Fruit fly (Drosophila melanogaster) whole organism, prepupa: ENCODE results near the gene mRpL35.

Experiments used
- Blimp-1 ChIP-seq: fragments of 200-800 bp; sonication (Bioruptor generic); optimal IDR thresholded peaks from 3 replicates; lab custom pipeline; 2017; ENCODE audit warnings: missing biosample characterization, missing genetic modification characterization, mild to moderate bottlenecking, moderate library complexity, missing genetic modification reagents
- CG11294 ChIP-seq: fragments of 200-800 bp; sonication (Bioruptor generic); IDR thresholded peaks from 2 replicates; pipeline ENCODE4 v1.3.6; 2022; ENCODE audit warnings: missing biosample characterization, missing genetic modification characterization
- CG11762 ChIP-seq: fragments of 200-800 bp; sonication (Bioruptor generic); optimal IDR thresholded peaks from 3 replicates; lab custom pipeline; 2016; ENCODE audit warnings: missing biosample characterization, missing genetic modification characterization; ENCODE audit not compliant: insufficient read depth
- CG11902 ChIP-seq: fragments of 200-800 bp; sonication (Bioruptor generic); optimal IDR thresholded peaks from 3 replicates; lab custom pipeline; 2016; ENCODE audit warnings: missing biosample characterization, missing genetic modification characterization
- CG15336 ChIP-seq: fragments of 200-800 bp; sonication (Bioruptor generic); IDR thresholded peaks from 2 replicates; pipeline ENCODE4 v1.3.6; 2022; ENCODE audit warnings: missing biosample characterization, missing genetic modification characterization
- CG3032 ChIP-seq: fragments of 200-800 bp; optimal IDR thresholded peaks from 2 replicates; lab custom pipeline; 2019; ENCODE audit warnings: missing biosample characterization, mild to moderate bottlenecking, missing genetic modification characterization, moderate library complexity
- CG31627 ChIP-seq: fragments of 200-800 bp; sonication (Bioruptor generic); optimal IDR thresholded peaks from 3 replicates; lab custom pipeline; 2016; ENCODE audit warnings: missing biosample characterization, missing genetic modification characterization
- CG32006 ChIP-seq: fragments of 200-800 bp; sonication (Bioruptor generic); optimal IDR thresholded peaks from 3 replicates; lab custom pipeline; 2017; ENCODE audit warnings: missing biosample characterization, mild to moderate bottlenecking, missing genetic modification characterization
- CG34406 ChIP-seq: fragments of 200-800 bp; sonication (Bioruptor generic); optimal IDR thresholded peaks from 3 replicates; lab custom pipeline; 2016; ENCODE audit warnings: missing biosample characterization, missing genetic modification characterization
- CG3919 ChIP-seq: fragments of 200-800 bp; sonication (Bioruptor generic); optimal IDR thresholded peaks from 3 replicates; lab custom pipeline; 2016; ENCODE audit warnings: missing biosample characterization, missing genetic modification characterization
- CG6163 ChIP-seq: fragments of 200-800 bp; sonication (Bioruptor generic); IDR thresholded peaks from 3 replicates; pipeline ENCODE4 v1.3.6; 2022; ENCODE audit warnings: missing biosample characterization, missing genetic modification characterization
- CG6276 ChIP-seq: fragments of 200-800 bp; sonication (Bioruptor generic); optimal IDR thresholded peaks from 2 replicates; lab custom pipeline; 2017; ENCODE audit warnings: missing biosample characterization, mild to moderate bottlenecking, missing genetic modification characterization
- CG6792 ChIP-seq: fragments of 200-800 bp; sonication (Bioruptor generic); optimal IDR thresholded peaks from 3 replicates; lab custom pipeline; 2016; ENCODE audit warnings: missing biosample characterization, missing genetic modification characterization
- CG6808 ChIP-seq: fragments of 200-800 bp; sonication (Bioruptor generic); optimal IDR thresholded peaks from 3 replicates; lab custom pipeline; 2017; ENCODE audit warnings: missing biosample characterization, missing genetic modification characterization, mild to moderate bottlenecking, moderate library complexity, missing genetic modification reagents
- CG6854 ChIP-seq: fragments of 200-800 bp; sonication (Bioruptor generic); optimal IDR thresholded peaks from 2 replicates; lab custom pipeline; 2017; ENCODE audit warnings: missing biosample characterization, mild to moderate bottlenecking, missing genetic modification characterization
- CG7368 ChIP-seq: fragments of 200-800 bp; sonication (Bioruptor generic); optimal IDR thresholded peaks from 3 replicates; lab custom pipeline; 2016; ENCODE audit warnings: missing biosample characterization, missing genetic modification characterization
- CG8119 ChIP-seq: fragments of 200-800 bp; sonication (Bioruptor generic); IDR thresholded peaks from 3 replicates; pipeline ENCODE4 v1.3.6; 2022; ENCODE audit warnings: missing biosample characterization, missing genetic modification characterization
- Eip78C ChIP-seq: fragments of 200-800 bp; sonication (Bioruptor generic); peaks from one replicate; lab custom pipeline; 2016; ENCODE audit warnings: missing biosample characterization, missing genetic modification characterization
- Ets21C ChIP-seq: fragments of 200-800 bp; sonication (Bioruptor generic); optimal IDR thresholded peaks from 3 replicates; lab custom pipeline; 2016; ENCODE audit warnings: missing biosample characterization, missing genetic modification characterization
- Ets96B ChIP-seq: fragments of 200-800 bp; optimal IDR thresholded peaks from 2 replicates; lab custom pipeline; 2019; ENCODE audit warnings: missing biosample characterization, mild to moderate bottlenecking, missing genetic modification characterization, moderate library complexity
- Gug ChIP-seq: fragments of 200-800 bp; sonication (Bioruptor generic); IDR thresholded peaks from 2 replicates; pipeline ENCODE4 v1.3.6; 2022; ENCODE audit warnings: missing biosample characterization, missing genetic modification characterization
- Hr38 ChIP-seq: sonication (Bioruptor generic); optimal IDR thresholded peaks from 2 replicates; lab custom pipeline; 2016; ENCODE audit warnings: missing biosample characterization, missing genetic modification characterization
- Hr39 ChIP-seq: fragments of 200-800 bp; sonication (Bioruptor generic); optimal IDR thresholded peaks from 2 replicates; lab custom pipeline; 2016; ENCODE audit warnings: missing biosample characterization, missing genetic modification characterization
- Lpt ChIP-seq: fragments of 200-800 bp; sonication (Bioruptor generic); optimal IDR thresholded peaks from 3 replicates; lab custom pipeline; 2016; ENCODE audit warnings: missing biosample characterization, missing genetic modification characterization
- OdsH ChIP-seq: fragments of 200-800 bp; sonication (Bioruptor generic); optimal IDR thresholded peaks from 3 replicates; lab custom pipeline; 2016; ENCODE audit warnings: missing biosample characterization, missing genetic modification characterization
- Smox ChIP-seq: fragments of 200-800 bp; sonication (Bioruptor generic); optimal IDR thresholded peaks from 3 replicates; lab custom pipeline; 2016; ENCODE audit warnings: missing biosample characterization, missing genetic modification characterization
- Sox14 ChIP-seq: fragments of 200-800 bp; sonication (Bioruptor generic); optimal IDR thresholded peaks from 3 replicates; lab custom pipeline; 2016; ENCODE audit warnings: missing biosample characterization, missing genetic modification characterization
- Sox15 ChIP-seq: fragments of 200-800 bp; sonication (Bioruptor generic); optimal IDR thresholded peaks from 3 replicates; lab custom pipeline; 2016; ENCODE audit warnings: missing biosample characterization, missing genetic modification characterization
- achi ChIP-seq: fragments of 200-800 bp; sonication (Bioruptor generic); optimal IDR thresholded peaks from 3 replicates; lab custom pipeline; 2016; ENCODE audit warnings: missing biosample characterization, missing genetic modification characterization
- acj6 ChIP-seq: fragments of 200-800 bp; sonication (Bioruptor generic); optimal IDR thresholded peaks from 3 replicates; lab custom pipeline; 2016; ENCODE audit warnings: missing biosample characterization, missing genetic modification characterization
- cyc ChIP-seq: fragments of 200-800 bp; sonication (Bioruptor generic); optimal IDR thresholded peaks from 3 replicates; lab custom pipeline; 2016; ENCODE audit warnings: missing biosample characterization, missing genetic modification characterization
- dac ChIP-seq: fragments of 200-800 bp; sonication (Bioruptor generic); optimal IDR thresholded peaks from 2 replicates; lab custom pipeline; 2017; ENCODE audit warnings: missing biosample characterization, mild to moderate bottlenecking, missing genetic modification characterization
- dsx ChIP-seq: fragments of 200-800 bp; optimal IDR thresholded peaks from 3 replicates; lab custom pipeline; 2019; ENCODE audit warnings: missing biosample characterization, mild to moderate bottlenecking, missing genetic modification characterization, moderate library complexity; ENCODE audit not compliant: poor library complexity, severe bottlenecking
- eg ChIP-seq: fragments of 200-800 bp; sonication (Bioruptor generic); IDR thresholded peaks from 3 replicates; pipeline ENCODE4 v1.3.6; 2022; ENCODE audit warnings: missing biosample characterization, missing genetic modification characterization
- esn ChIP-seq: fragments of 200-800 bp; sonication (Bioruptor generic); optimal IDR thresholded peaks from 2 replicates; lab custom pipeline; 2016; ENCODE audit warnings: missing biosample characterization, mild to moderate bottlenecking, missing genetic modification characterization, moderate library complexity
- fd59A ChIP-seq: fragments of 200-800 bp; sonication (Bioruptor generic); optimal IDR thresholded peaks from 2 replicates; lab custom pipeline; 2017; ENCODE audit warnings: missing biosample characterization, mild to moderate bottlenecking, missing genetic modification characterization, missing genetic modification reagents
- fd85E ChIP-seq: fragments of 200-800 bp; sonication (Bioruptor generic); optimal IDR thresholded peaks from 3 replicates; lab custom pipeline; 2016; ENCODE audit warnings: missing biosample characterization, missing genetic modification characterization
- lz ChIP-seq: fragments of 200-800 bp; sonication (Bioruptor generic); optimal IDR thresholded peaks from 3 replicates; lab custom pipeline; 2016; ENCODE audit warnings: missing biosample characterization, missing genetic modification characterization
- net ChIP-seq: fragments of 200-800 bp; sonication (Bioruptor generic); optimal IDR thresholded peaks from 3 replicates; lab custom pipeline; 2016; ENCODE audit warnings: missing biosample characterization, missing genetic modification characterization
- pdm3 ChIP-seq: fragments of 200-800 bp; sonication (Bioruptor generic); optimal IDR thresholded peaks from 3 replicates; lab custom pipeline; 2016; ENCODE audit warnings: missing biosample characterization, missing genetic modification characterization
- ss ChIP-seq, 2 experiments: fragments of 200-800 bp; sonication (Bioruptor generic); optimal IDR thresholded peaks; 2 replicates in 1 of 2; 3 replicates in 1 of 2; lab custom pipeline; 2017 to 2018; ENCODE audit warnings: mild to moderate bottlenecking in 2 of 2, missing biosample characterization in 2 of 2, missing genetic modification characterization in 2 of 2, moderate library complexity in 1 of 2
- topi ChIP-seq: fragments of 200-800 bp; sonication (Bioruptor generic); optimal IDR thresholded peaks from 3 replicates; lab custom pipeline; 2016; ENCODE audit warnings: missing biosample characterization, missing genetic modification characterization

Gene mRpL35

dm6 chr3R:22039480-22039879 is 16.2 kb downstream of the mRpL35 start:
- peak; percentile 21 for TF ChIP-seq CG6808 (GFP tag; lab: Kevin White, UChicago)
- peak; percentile 42 for TF ChIP-seq Ets96B (tag; lab: Kevin White, UChicago)
- peak; percentile 54 for TF ChIP-seq dac
- peak; percentile 92 for TF ChIP-seq Eip78C (GFP tag; lab: Kevin White, UChicago)
- peak; percentile 84 for TF ChIP-seq net
- peak; percentile 81 for TF ChIP-seq Sox14 (GFP tag; lab: Kevin White, UChicago)
- TF ChIP-seq esn (GFP tag; lab: Kevin White, UChicago): peak; percentile 71
- peak; percentile 71 for TF ChIP-seq CG34406
- no peak for TF ChIP-seq fd85E (GFP tag; lab: Kevin White, UChicago)
- peak; percentile 70 for TF ChIP-seq CG31627
- peak; percentile 94 for TF ChIP-seq eg (GFP tag; lab: Robert Waterston, UW)
- TF ChIP-seq CG15336 (GFP tag; lab: Robert Waterston, UW): peak; percentile 95
- peak; percentile 78 for TF ChIP-seq Lpt (GFP tag; lab: Kevin White, UChicago)
- TF ChIP-seq CG32006 (GFP tag; lab: Kevin White, UChicago): peak; percentile 86
- no peak for TF ChIP-seq Hr39
- peak; percentile 72 for TF ChIP-seq topi (GFP tag; lab: Kevin White, UChicago)
- no peak for TF ChIP-seq Hr38 (GFP tag; lab: Kevin White, UChicago)
- no peak for TF ChIP-seq CG11762 (GFP tag; lab: Kevin White, UChicago)
- no peak for TF ChIP-seq CG6854 (GFP tag; lab: Kevin White, UChicago)
- peak; percentile 70 for TF ChIP-seq CG6792 (GFP tag; lab: Kevin White, UChicago)
- peak; percentile 80 for TF ChIP-seq achi (GFP tag; lab: Kevin White, UChicago)
- peak; percentile 75 for TF ChIP-seq CG7368 (GFP tag; lab: Kevin White, UChicago)
- peak; percentile 90 for TF ChIP-seq CG6163 (GFP tag; lab: Robert Waterston, UW)
- TF ChIP-seq pdm3: no peak
- TF ChIP-seq CG3919 (GFP tag; lab: Kevin White, UChicago): peak; percentile 78
- TF ChIP-seq fd59A (GFP tag; lab: Kevin White, UChicago): no peak
- no peak for TF ChIP-seq Blimp-1 (GFP tag; lab: Kevin White, UChicago)
- peak; percentile 71 for TF ChIP-seq Gug
- TF ChIP-seq CG3032 (tag; lab: Kevin White, UChicago): peak; percentile 22
- peak; percentile 79 for TF ChIP-seq CG11294
- TF ChIP-seq CG6276 (GFP tag; lab: Kevin White, UChicago): no peak
- TF ChIP-seq acj6 (GFP tag; lab: Kevin White, UChicago): no peak
- peak; percentile 11 for TF ChIP-seq dsx (GFP tag; lab: Kevin White, UChicago)
- peak; percentile 35 for TF ChIP-seq CG11902 (GFP tag; lab: Kevin White, UChicago)
- peak; percentile 66 for TF ChIP-seq cyc
- peak; percentile 65 for TF ChIP-seq lz (GFP tag; lab: Kevin White, UChicago)
- TF ChIP-seq CG8119 (GFP tag; lab: Robert Waterston, UW): peak; percentile 94
- TF ChIP-seq Smox: no peak
- peak; percentile 42 for TF ChIP-seq Sox15 (GFP tag; lab: Kevin White, UChicago)

DNA sequence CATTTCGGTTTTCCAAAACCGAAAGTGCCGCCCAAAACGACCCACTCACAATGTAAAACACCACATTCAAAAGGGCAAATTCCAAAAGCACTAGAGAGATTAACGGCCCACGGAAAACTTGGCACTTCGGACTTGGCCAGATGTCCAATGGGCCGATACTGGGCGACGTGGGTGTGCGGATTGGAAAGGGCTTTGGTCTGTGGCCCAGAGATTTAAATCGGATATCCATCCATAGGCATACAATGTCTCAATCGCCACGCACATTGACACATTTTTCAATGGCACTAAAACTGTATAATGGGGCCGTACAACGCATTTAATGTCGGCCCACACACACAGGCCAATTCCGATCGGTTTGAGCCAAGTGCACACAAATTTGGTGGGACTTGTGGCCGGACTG is 17.1 kb downstream of the mRpL35 start:
- no peak for TF ChIP-seq Gug
- TF ChIP-seq esn (GFP tag; lab: Kevin White, UChicago): no peak
- TF ChIP-seq CG34406: no peak
- TF ChIP-seq OdsH (GFP tag; lab: Kevin White, UChicago): no peak
- TF ChIP-seq CG6792 (GFP tag; lab: Kevin White, UChicago): no peak
- no peak for TF ChIP-seq dsx (GFP tag; lab: Kevin White, UChicago)
- TF ChIP-seq Sox15 (GFP tag; lab: Kevin White, UChicago): no peak
- TF ChIP-seq net: no peak
- no peak for TF ChIP-seq ss (GFP tag; optimal IDR thresholded peaks at IDR 0.05; lab: Kevin White, UChicago)
- no peak for TF ChIP-seq Hr39
- no peak for TF ChIP-seq Ets21C (GFP tag; lab: Kevin White, UChicago)
- no peak for TF ChIP-seq fd59A (GFP tag; lab: Kevin White, UChicago)
- TF ChIP-seq CG11902 (GFP tag; lab: Kevin White, UChicago): no peak
